Worm (Caenorhabditis elegans): Measurements from ENCODE around the gene Y58A7A.4.

ce11 chrV:5069440-5069839 is 15.4 kb downstream of the Y58A7A.4 start, which contains the start of gene Y58A7A.1:
- no peak for TF ChIP-seq lsy-2 (tag; optimal IDR thresholded peaks at IDR 0.05)
- TF ChIP-seq nhr-12 (tag; optimal IDR thresholded peaks at IDR 0.05): no peak
- TF ChIP-seq ceh-39 (tag; optimal IDR thresholded peaks at IDR 0.05): no peak
